Fruit fly (Drosophila melanogaster): Measurements from ENCODE around the gene CG10864.

CG10864 gene

DNA sequence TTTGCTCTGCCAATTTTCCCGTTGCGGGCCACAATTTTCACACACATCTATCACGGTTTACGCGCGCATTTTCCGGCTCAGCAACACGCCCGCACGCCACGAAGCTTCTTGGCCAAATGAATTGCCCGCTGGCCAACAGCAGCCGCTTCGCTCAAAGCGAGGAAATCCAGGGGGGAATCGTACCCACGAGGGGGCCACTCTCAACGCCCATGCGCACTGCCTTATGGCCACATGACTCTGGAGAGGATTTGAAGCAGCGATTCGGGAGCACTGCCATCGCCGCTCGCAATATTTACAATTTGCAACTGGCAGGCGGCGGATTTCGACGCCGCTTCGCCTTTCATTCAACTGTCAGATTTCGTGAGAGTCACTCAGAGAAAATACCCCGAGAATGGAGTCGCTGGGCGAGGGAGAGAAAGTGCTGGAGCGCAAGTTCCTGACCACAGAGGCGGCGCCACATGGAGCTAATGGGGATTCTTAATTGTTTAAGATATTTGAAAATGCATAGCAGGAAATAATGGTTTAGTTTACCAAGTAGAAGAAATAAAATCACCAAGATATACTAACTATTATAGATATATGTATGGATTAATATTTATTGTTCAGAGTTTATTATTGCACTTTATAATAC lies 50.7 kb downstream of the CG10864 start, which contains the start of gene CG15803 (continued):
- TF ChIP-seq CG15479 (GFP tag; optimal IDR thresholded peaks at IDR 0.05) (no peak), zen2 (GFP tag; IDR thresholded peaks at IDR 0.05; ENCODE audit: partially characterized antibody) (peak; percentile 41; the same call in 1 of the 3 replicates), CG31224 (GFP tag; IDR thresholded peaks at IDR 0.05) (no peak), shn (GFP tag; optimal IDR thresholded peaks at IDR 0.05) (no peak), MBD-R2 (GFP tag; IDR thresholded peaks at IDR 0.05) (0 out of 2 replicates have a peak, but pooled peaks have one; percentile 5), Blimp-1 (GFP tag; optimal IDR thresholded peaks at IDR 0.05) (no peak), unc-4 (GFP tag; IDR thresholded peaks at IDR 0.05; ENCODE audit: partially characterized antibody) (0 out of 2 replicates have a peak, but pooled peaks have one; percentile 15), CG14710 (tag; optimal IDR thresholded peaks at IDR 0.05) (no peak), Deaf1 (tag; optimal IDR thresholded peaks at IDR 0.05) (peak; percentile 78), CG17568 (GFP tag; optimal IDR thresholded peaks at IDR 0.05) (no peak), sna (GFP tag; IDR thresholded peaks at IDR 0.05; ENCODE audit: partially characterized antibody) (0 out of 2 replicates have a peak, but pooled peaks have one; percentile 24), CHES-1-like (GFP tag; optimal IDR thresholded peaks at IDR 0.05) (no peak), Atf6 (GFP tag; IDR thresholded peaks at IDR 0.05) (peak; percentile 23; the same call in 1 of the 2 replicates), sima (GFP tag; optimal IDR thresholded peaks at IDR 0.05) (no peak), CG12769 (tag; optimal IDR thresholded peaks at IDR 0.05) (peak; percentile 72), Med (GFP tag) (peak; percentile 67), Spps (tag; optimal IDR thresholded peaks at IDR 0.05) (no peak), Sox102F (GFP tag; optimal IDR thresholded peaks at IDR 0.05) (no peak), Fer1 (GFP tag; optimal IDR thresholded peaks at IDR 0.05) (peak; percentile 6), oc (tag; optimal IDR thresholded peaks at IDR 0.05) (no peak), nmo (GFP tag; optimal IDR thresholded peaks at IDR 0.05) (no peak), pzg (GFP tag; optimal IDR thresholded peaks at IDR 0.05) (no peak), CG32532 (GFP tag; IDR thresholded peaks at IDR 0.05) (0 out of 2 replicates have a peak, but pooled peaks have one; percentile 37), wdn (GFP tag; IDR thresholded peaks at IDR 0.05) (no peak), seq (GFP tag; IDR thresholded peaks at IDR 0.05) (peak; percentile 10; the same call in 1 of the 2 replicates), CG11504 (tag; optimal IDR thresholded peaks at IDR 0.05) (peak; percentile 18), fru (optimal IDR thresholded peaks at IDR 0.05) (no peak), Trl (optimal IDR thresholded peaks at IDR 0.05) (peak; percentile 43 to 67), Trl (GFP tag; optimal IDR thresholded peaks at IDR 0.05) (no peak), Hr51 (GFP tag; optimal IDR thresholded peaks at IDR 0.05) (peak in 1 of 2 experiments; percentile 25), NC2β (GFP tag; optimal IDR thresholded peaks at IDR 0.05) (no peak), Ets65A (GFP tag) (peak; percentile 36), CG4328 (GFP tag; optimal IDR thresholded peaks at IDR 0.05) (no peak), abd-A (tag; optimal IDR thresholded peaks at IDR 0.05) (peak; percentile 76), CG12391 (tag; optimal IDR thresholded peaks at IDR 0.05) (peak; percentile 5), CG10565 (GFP tag; optimal IDR thresholded peaks at IDR 0.05) (no peak), CG3163 (GFP tag; optimal IDR thresholded peaks at IDR 0.05) (no peak), CG14050 (GFP tag; IDR thresholded peaks at IDR 0.05) (no peak), gem (tag; optimal IDR thresholded peaks at IDR 0.05) (peak; percentile 30), lmd (GFP tag; IDR thresholded peaks at IDR 0.05) (peak; percentile 5; the same call in 1 of the 2 replicates), CG3726 (GFP tag; IDR thresholded peaks at IDR 0.05) (no peak), Jarid2 (GFP tag; optimal IDR thresholded peaks at IDR 0.05) (peak; percentile 47), CG16813 (GFP tag; IDR thresholded peaks at IDR 0.05; ENCODE audit: partially characterized antibody) (no peak), pum (GFP tag; optimal IDR thresholded peaks at IDR 0.05) (no peak), CG1792 (GFP tag; optimal IDR thresholded peaks at IDR 0.05) (no peak), unpg (GFP tag; optimal IDR thresholded peaks at IDR 0.05) (no peak), Taf1 (GFP tag; IDR thresholded peaks at IDR 0.05) (no peak), CG6791 (GFP tag; IDR thresholded peaks at IDR 0.05; ENCODE audit: partially characterized antibody) (no peak), Scr (GFP tag; IDR thresholded peaks at IDR 0.05; ENCODE audit: partially characterized antibody) (no peak)

All from whole organism, embryonic.